Fruit fly (Drosophila melanogaster) whole organism, embryonic: Measurements from ENCODE around the gene ds.
A peak's percentile ranks its signal among the peaks of the same experiment; 100 is the strongest.

Experiments used
- Adf1 ChIP-seq: fragments of 200-800 bp; sonication (Bioruptor generic); IDR thresholded peaks from 2 replicates; pipeline ENCODE4 v1.3.6; 2022; ENCODE audit warnings: missing biosample characterization, missing genetic modification characterization
- CG10543 ChIP-seq: fragments of 200-800 bp; sonication (Bioruptor generic); optimal IDR thresholded peaks from 3 replicates; lab custom pipeline; 2017; ENCODE audit warnings: missing biosample characterization, mild to moderate bottlenecking, missing genetic modification characterization, moderate library complexity
- CG11085 ChIP-seq: fragments of 200-800 bp; sonication (Bioruptor generic); IDR thresholded peaks from 2 replicates; pipeline ENCODE4 v1.3.6; 2022; ENCODE audit warnings: missing biosample characterization, missing genetic modification characterization
- CG13123 ChIP-seq: fragments of 200-800 bp; sonication (Bioruptor generic); optimal IDR thresholded peaks from 2 replicates; lab custom pipeline; 2016; ENCODE audit warnings: missing biosample characterization, missing genetic modification characterization
- CG13287 ChIP-seq: fragments of 200-800 bp; sonication (Bioruptor generic); IDR thresholded peaks from 2 replicates; pipeline ENCODE4 v1.3.6; 2022; ENCODE audit warnings: missing biosample characterization, missing genetic modification characterization; ENCODE audit not compliant: partially characterized antibody
- CG15073 ChIP-seq: fragments of 200-800 bp; sonication (Bioruptor generic); optimal IDR thresholded peaks from 2 replicates; lab custom pipeline; 2016; ENCODE audit warnings: missing biosample characterization, missing genetic modification characterization
- CG15479 ChIP-seq: fragments of 200-800 bp; sonication (Bioruptor generic); optimal IDR thresholded peaks from 3 replicates; lab custom pipeline; 2019; ENCODE audit warnings: missing biosample characterization, mild to moderate bottlenecking, missing genetic modification characterization, moderate library complexity
- CG18262 ChIP-seq: fragments of 200-800 bp; optimal IDR thresholded peaks from 3 replicates; lab custom pipeline; 2019; ENCODE audit warnings: missing biosample characterization, mild to moderate bottlenecking, missing genetic modification characterization, moderate library complexity
- CG1832 ChIP-seq: fragments of 200-800 bp; sonication (Bioruptor generic); optimal IDR thresholded peaks from 2 replicates; lab custom pipeline; 2017; ENCODE audit warnings: missing biosample characterization, mild to moderate bottlenecking, missing genetic modification characterization, inconsistent platforms
- CG2875 ChIP-seq: fragments of 200-800 bp; sonication (Bioruptor generic); optimal IDR thresholded peaks from 2 replicates; lab custom pipeline; 2017; ENCODE audit warnings: missing biosample characterization, mild to moderate bottlenecking, missing genetic modification characterization, missing genetic modification reagents
- CG3163 ChIP-seq: fragments of 200-800 bp; sonication (Bioruptor generic); optimal IDR thresholded peaks from 3 replicates; lab custom pipeline; 2016; ENCODE audit warnings: missing biosample characterization, missing genetic modification characterization
- CoRest ChIP-seq: fragments of 200-800 bp; sonication (Bioruptor generic); optimal IDR thresholded peaks from 3 replicates; lab custom pipeline; 2018; ENCODE audit warnings: missing biosample characterization, mild to moderate bottlenecking, missing genetic modification characterization, moderate library complexity
- D ChIP-seq, 2 experiments: fragments of 200-800 bp in 1 of 2; fragments of >200 bp in 1 of 2; sonication (Bioruptor generic) in 1 of 2; optimal IDR thresholded peaks; 2 replicates in 1 of 2; 3 replicates in 1 of 2; lab custom pipeline; 2017; ENCODE audit warnings: mild to moderate bottlenecking in 1 of 2, missing biosample characterization in 1 of 2, missing genetic modification characterization in 1 of 2, missing genetic modification reagents in 1 of 2
- Dll ChIP-seq: fragments of 200-800 bp; sonication (Bioruptor generic); IDR thresholded peaks from 4 replicates; pipeline ENCODE4 v1.3.6; 2022; ENCODE audit warnings: missing biosample characterization, missing genetic modification characterization; ENCODE audit not compliant: partially characterized antibody
- Doc3 ChIP-seq: fragments of 200-800 bp; sonication (Bioruptor generic); IDR thresholded peaks from 3 replicates; pipeline ENCODE4 v1.3.6; 2022; ENCODE audit warnings: missing biosample characterization, missing genetic modification characterization; ENCODE audit not compliant: partially characterized antibody
- Ets65A ChIP-seq: fragments of 200-800 bp; sonication (Bioruptor generic); peaks from one replicate; lab custom pipeline; 2016; ENCODE audit warnings: missing biosample characterization, missing genetic modification characterization
- Hr3 ChIP-seq: fragments of 200-800 bp; sonication (Bioruptor generic); optimal IDR thresholded peaks from 3 replicates; lab custom pipeline; 2016; ENCODE audit warnings: missing biosample characterization, missing genetic modification characterization
- Lpt ChIP-seq: fragments of >200 bp; optimal IDR thresholded peaks from 2 replicates; lab custom pipeline; 2018; ENCODE audit warnings: missing biosample characterization, missing genetic modification characterization
- Mrtf ChIP-seq: fragments of 200-800 bp; sonication (Bioruptor generic); IDR thresholded peaks from 3 replicates; pipeline ENCODE4 v1.3.6; 2022; ENCODE audit warnings: missing biosample characterization, missing genetic modification characterization
- Nf-YA ChIP-seq: fragments of 200-800 bp; sonication (Bioruptor generic); IDR thresholded peaks from 2 replicates; pipeline ENCODE4 v1.3.6; 2022; ENCODE audit warnings: missing biosample characterization, missing genetic modification characterization
- Nf-YB ChIP-seq: fragments of 200-800 bp; sonication (Bioruptor generic); optimal IDR thresholded peaks from 3 replicates; lab custom pipeline; 2019; ENCODE audit warnings: missing biosample characterization, mild to moderate bottlenecking, missing genetic modification characterization, moderate library complexity
- Nf-YC ChIP-seq: fragments of 200-800 bp; optimal IDR thresholded peaks from 3 replicates; lab custom pipeline; 2019; ENCODE audit warnings: missing biosample characterization, mild to moderate bottlenecking, missing genetic modification characterization, moderate library complexity
- Trl ChIP-seq, 3 experiments: fragments of >200 bp in 2 of 3; fragments of 200-800 bp in 1 of 3; sonication (Bioruptor generic) in 1 of 3; optimal IDR thresholded peaks; 2 replicates in 1 of 3; 3 replicates in 2 of 3; lab custom pipeline; 2016 to 2017; ENCODE audit warnings: missing biosample characterization in 1 of 3, missing genetic modification characterization in 1 of 3
- Usf ChIP-seq: fragments of 200-800 bp; sonication (Bioruptor generic); optimal IDR thresholded peaks from 2 replicates; lab custom pipeline; 2017; ENCODE audit warnings: missing genotype, missing biosample characterization, missing genetic modification characterization
- chinmo ChIP-seq: fragments of 200-800 bp; sonication (Bioruptor generic); IDR thresholded peaks from 4 replicates; pipeline ENCODE4 v1.3.6; 2022; ENCODE audit warnings: missing biosample characterization, missing genetic modification characterization; ENCODE audit not compliant: partially characterized antibody
- crol ChIP-seq: fragments of 200-800 bp; sonication (Bioruptor generic); IDR thresholded peaks from 2 replicates; pipeline ENCODE4 v1.3.6; 2022; ENCODE audit warnings: missing biosample characterization, missing genetic modification characterization
- ewg ChIP-seq: fragments of 200-800 bp; sonication (Bioruptor generic); optimal IDR thresholded peaks from 3 replicates; lab custom pipeline; 2017; ENCODE audit warnings: mild to moderate bottlenecking, missing biosample characterization, missing genetic modification reagents, missing genetic modification characterization
- ham ChIP-seq: fragments of 200-800 bp; sonication (Bioruptor generic); IDR thresholded peaks from 2 replicates; pipeline ENCODE4 v1.3.6; 2022; ENCODE audit warnings: missing biosample characterization, missing genetic modification characterization
- hbn ChIP-seq: fragments of 200-800 bp; sonication (Bioruptor generic); IDR thresholded peaks from 2 replicates; pipeline ENCODE4 v1.3.6; 2022; ENCODE audit warnings: missing biosample characterization, missing genetic modification characterization; ENCODE audit not compliant: partially characterized antibody
- kni ChIP-seq: fragments of 200-800 bp; sonication (Bioruptor generic); optimal IDR thresholded peaks from 3 replicates; lab custom pipeline; 2017; ENCODE audit warnings: mild to moderate bottlenecking, missing biosample characterization, missing genetic modification reagents, missing genetic modification characterization
- phol ChIP-seq: fragments of 200-800 bp; sonication (Bioruptor generic); optimal IDR thresholded peaks from 3 replicates; lab custom pipeline; 2018; ENCODE audit warnings: missing biosample characterization, mild to moderate bottlenecking, missing genetic modification characterization, moderate library complexity
- pita ChIP-seq: fragments of 200-800 bp; sonication (Bioruptor generic); optimal IDR thresholded peaks from 2 replicates; lab custom pipeline; 2017; ENCODE audit warnings: missing biosample characterization, mild to moderate bottlenecking, missing genetic modification characterization
- sens ChIP-seq: fragments of 200-800 bp; sonication (Bioruptor generic); peaks from one replicate; lab custom pipeline; 2016; ENCODE audit warnings: missing biosample characterization, missing genetic modification characterization
- seq ChIP-seq: fragments of 200-800 bp; sonication (Bioruptor generic); IDR thresholded peaks from 2 replicates; pipeline ENCODE4 v1.3.6; 2022; ENCODE audit warnings: missing biosample characterization, missing genetic modification characterization
- slbo ChIP-seq: fragments of 200-800 bp; sonication (Bioruptor generic); IDR thresholded peaks from 2 replicates; pipeline ENCODE4 v1.3.6; 2022; ENCODE audit warnings: missing biosample characterization, missing genetic modification characterization
- tna ChIP-seq: fragments of 200-800 bp; sonication (Bioruptor generic); IDR thresholded peaks from 2 replicates; pipeline ENCODE4 v1.3.6; 2022; ENCODE audit warnings: missing biosample characterization, missing genetic modification characterization; ENCODE audit not compliant: partially characterized antibody
- twi ChIP-seq: fragments of 200-800 bp; optimal IDR thresholded peaks from 2 replicates; lab custom pipeline; 2019; ENCODE audit warnings: missing biosample characterization, mild to moderate bottlenecking, missing genetic modification characterization, moderate library complexity
- usp ChIP-seq: fragments of >200 bp; optimal IDR thresholded peaks from 2 replicates; lab custom pipeline; 2017; ENCODE audit warnings: missing biosample characterization, missing genetic modification characterization
- yki ChIP-seq: fragments of >200 bp; optimal IDR thresholded peaks from 3 replicates; lab custom pipeline; 2018

ds gene

dm6 chr2L:597771-598170, 117.0 kb downstream of the ds start (continued):
- TF ChIP-seq hbn (no peak), CG1832 (GFP tag; lab: Kevin White, UChicago) (peak; percentile 38), Adf1 (GFP tag; lab: Robert Waterston, UW) (no peak), CG13123 (GFP tag; lab: Kevin White, UChicago) (no peak), pita (GFP tag; lab: Kevin White, UChicago) (no peak), CG11085 (no peak), CG15479 (GFP tag; lab: Kevin White, UChicago) (peak; percentile 47), CG15073 (GFP tag; lab: Kevin White, UChicago) (no peak), CG13287 (no peak)

dm6 chr2L:594635-595384, 120.0 kb downstream of the ds start, which contains the start of gene Gsc:
Gene Gsc (minus strand): TSS chr2L:594685.
- no peak for TF ChIP-seq Usf (GFP tag; lab: Kevin White, UChicago)
- TF ChIP-seq Nf-YB (GFP tag; lab: Kevin White, UChicago): peak; percentile 99
- TF ChIP-seq Hr3 (GFP tag; lab: Kevin White, UChicago): no peak
- peak; percentile 48 for TF ChIP-seq kni
- TF ChIP-seq seq (GFP tag; lab: Robert Waterston, UW): peak; percentile 82
- TF ChIP-seq Ets65A (GFP tag; lab: Kevin White, UChicago): peak; percentile 87
- TF ChIP-seq ham (GFP tag; lab: Robert Waterston, UW): no peak
- peak; percentile 93 for TF ChIP-seq CG1832 (GFP tag; lab: Kevin White, UChicago)
- no peak for TF ChIP-seq usp (GFP tag; lab: Kevin White, UChicago)
- TF ChIP-seq Doc3 (GFP tag; lab: Robert Waterston, UW): 0 out of 3 replicates have a peak, but pooled peaks have one; percentile 14
- TF ChIP-seq hbn: 0 out of 2 replicates have a peak, but pooled peaks have one; percentile 17
- TF ChIP-seq tna (GFP tag; lab: Robert Waterston, UW): no peak
- TF ChIP-seq phol: peak; percentile 84
- peak; percentile 78 to 97 for TF ChIP-seq Trl (optimal IDR thresholded peaks at IDR 0.05; lab: Kevin White, UChicago)
- TF ChIP-seq Trl (GFP tag; optimal IDR thresholded peaks at IDR 0.05; lab: Kevin White, UChicago): no peak
- peak; percentile 27 for TF ChIP-seq sens (GFP tag; lab: Kevin White, UChicago)
- TF ChIP-seq D (optimal IDR thresholded peaks at IDR 0.05; lab: Kevin White, UChicago): peak; percentile 12
- no peak for TF ChIP-seq D (GFP tag; optimal IDR thresholded peaks at IDR 0.05; lab: Kevin White, UChicago)
- 0 out of 4 replicates have a peak, but pooled peaks have one; percentile 28 for TF ChIP-seq chinmo (GFP tag; lab: Robert Waterston, UW)
- TF ChIP-seq ewg (GFP tag; lab: Kevin White, UChicago): peak; percentile 48
- peak; percentile 70 for TF ChIP-seq Nf-YA
- TF ChIP-seq Nf-YC (tag; lab: Kevin White, UChicago): peak; percentile 98
- TF ChIP-seq CG18262 (tag; lab: Kevin White, UChicago): no peak
- TF ChIP-seq yki: peak; percentile 63
- TF ChIP-seq CoRest: peak; percentile 32
- peak; percentile 48; the same call in 1 of the 4 replicates for TF ChIP-seq Dll (GFP tag; lab: Robert Waterston, UW)
- peak; percentile 24 for TF ChIP-seq crol
- TF ChIP-seq twi (tag; lab: Kevin White, UChicago): peak; percentile 34

- no peak for TF ChIP-seq CG2875 (GFP tag; lab: Kevin White, UChicago)
- TF ChIP-seq CG3163 (GFP tag; lab: Kevin White, UChicago): no peak
- 0 out of 2 replicates have a peak, but pooled peaks have one; percentile 13 for TF ChIP-seq slbo (GFP tag; lab: Robert Waterston, UW)
- no peak for TF ChIP-seq CG10543 (GFP tag; lab: Kevin White, UChicago)
- TF ChIP-seq Lpt (GFP tag; lab: Kevin White, UChicago): no peak
- TF ChIP-seq Mrtf: 0 out of 3 replicates have a peak, but pooled peaks have one; percentile 13
These were observed 120.7 kb downstream of the ds start for dm6 chr2L:594048-594447.
